Worm (Caenorhabditis elegans): ENCODE results near the gene K07H8.12.

Gene K07H8.12

ce11 chrIV:8289505-8289579, 12.8 kb upstream of the K07H8.12 start, which contains the start of gene nucl-1:
TSS of gene nucl-1 (minus strand) at chrIV:8289530.
- TF ChIP-seq ceh-58 (GFP tag; IDR thresholded peaks at IDR 0.05) (no peak), nhr-90 (tag; optimal IDR thresholded peaks at IDR 0.05) (no peak), Y53G8AR.9 (GFP tag; conservative IDR thresholded peaks at IDR 0.05) (no peak), dpl-1 (GFP tag; optimal IDR thresholded peaks at IDR 0.05) (no peak), ceh-27 (GFP tag; optimal IDR thresholded peaks at IDR 0.05) (no peak), snpc-4 (GFP tag; optimal IDR thresholded peaks at IDR 0.05) (no peak), snpc-4 (tag; optimal IDR thresholded peaks at IDR 0.05) (no peak), F52B5.7 (tag; optimal IDR thresholded peaks at IDR 0.05) (no peak), Y67H2A.10 (GFP tag; conservative IDR thresholded peaks at IDR 0.05) (no peak), let-607 (tag; optimal IDR thresholded peaks at IDR 0.05) (no peak), ceh-100 (GFP tag; IDR thresholded peaks at IDR 0.05) (no peak), snpc-1.3 (tag; optimal IDR thresholded peaks at IDR 0.05; ENCODE audit: insufficient read depth) (no peak), ztf-22 (GFP tag; optimal IDR thresholded peaks at IDR 0.05) (no peak), mel-28 (tag; optimal IDR thresholded peaks at IDR 0.05; ENCODE audit: borderline replicate concordance) (no peak), egl-18 (GFP tag; IDR thresholded peaks at IDR 0.05) (no peak)

- TF ChIP-seq egrh-3 (GFP tag; IDR thresholded peaks at IDR 0.05), result peak; percentile 75; the same call in 1 of the 2 replicates
- TF ChIP-seq ekl-4 (GFP tag; IDR thresholded peaks at IDR 0.05), result no peak
- TF ChIP-seq rec-8 (tag; optimal IDR thresholded peaks at IDR 0.05), result no peak
- no peak for TF ChIP-seq ztf-25 (GFP tag; IDR thresholded peaks at IDR 0.05)
- peak; percentile 73 for TF ChIP-seq zfh-2 (GFP tag; conservative IDR thresholded peaks at IDR 0.05)
- peak; percentile 29 for TF ChIP-seq die-1 (tag; optimal IDR thresholded peaks at IDR 0.05)
- TF ChIP-seq unc-62 (GFP tag; optimal IDR thresholded peaks at IDR 0.05), result no peak
- TF ChIP-seq F37B4.10 (GFP tag; IDR thresholded peaks at IDR 0.05), result 0 out of 2 replicates have a peak, but pooled peaks have one; percentile 50
- TF ChIP-seq snpc-4 (GFP tag; optimal IDR thresholded peaks at IDR 0.05), result no peak
- TF ChIP-seq snpc-4 (tag; optimal IDR thresholded peaks at IDR 0.05), result no peak
Observed at ce11 chrIV:8289105-8289504, 12.6 kb upstream of the K07H8.12 start.

ce11 chrIV:8287287-8287686, 10.8 kb upstream of the K07H8.12 start:
- TF ChIP-seq attf-3 (GFP tag; conservative IDR thresholded peaks at IDR 0.05), result no peak
- 0 out of 2 replicates have a peak, but pooled peaks have one; percentile 52 for TF ChIP-seq lin-26 (GFP tag; IDR thresholded peaks at IDR 0.05)

- TF ChIP-seq dox-1 (GFP tag; IDR thresholded peaks at IDR 0.05) (no peak), cebp-2 (GFP tag; IDR thresholded peaks at IDR 0.05) (no peak), B0336.3 (GFP tag; IDR thresholded peaks at IDR 0.05) (peak; percentile 33; the same call in 1 of the 2 replicates), mel-28 (tag; optimal IDR thresholded peaks at IDR 0.05; ENCODE audit: borderline replicate concordance) (no peak), snpc-1.3 (tag; optimal IDR thresholded peaks at IDR 0.05; ENCODE audit: insufficient read depth) (no peak), ceh-40 (GFP tag; IDR thresholded peaks at IDR 0.05) (0 out of 2 replicates have a peak, but pooled peaks have one; percentile 20), tlf-1 (GFP tag; optimal IDR thresholded peaks at IDR 0.05) (peak; percentile 40), chd-7 (tag; optimal IDR thresholded peaks at IDR 0.05) (no peak), F49E8.2 (tag; optimal IDR thresholded peaks at IDR 0.05; ENCODE audit: insufficient read depth) (peak; percentile 82), nhr-80 (tag; optimal IDR thresholded peaks at IDR 0.05) (no peak), hsf-1 (GFP tag; IDR thresholded peaks at IDR 0.05) (peak; percentile 57; the same call in 1 of the 2 replicates), nfya-1 (tag; optimal IDR thresholded peaks at IDR 0.05; ENCODE audit: borderline replicate concordance, insufficient read depth) (no peak), repo-1 (tag; optimal IDR thresholded peaks at IDR 0.05) (no peak), rec-8 (tag; optimal IDR thresholded peaks at IDR 0.05) (peak in 1 of 2 experiments; percentile 26), cebp-1 (GFP tag; IDR thresholded peaks at IDR 0.05) (no peak), cebp-1 (tag; optimal IDR thresholded peaks at IDR 0.05) (no peak), F23B12.7 (tag; optimal IDR thresholded peaks at IDR 0.05; ENCODE audit: insufficient read depth) (no peak), xnd-1 (tag; optimal IDR thresholded peaks at IDR 0.05) (peak; percentile 15), hmg-1.2 (GFP tag; IDR thresholded peaks at IDR 0.05) (no peak), lin-35 (GFP tag; optimal IDR thresholded peaks at IDR 0.05) (no peak), nfya-2 (GFP tag; IDR thresholded peaks at IDR 0.05) (no peak), hrde-1 (tag; optimal IDR thresholded peaks at IDR 0.05; ENCODE audit: borderline replicate concordance) (peak; percentile 91), him-1 (tag; optimal IDR thresholded peaks at IDR 0.05) (peak; percentile 31)
Observed at ce11 chrIV:8286352-8286751, 9.8 kb upstream of the K07H8.12 start, which contains the start of gene K07H8.9. TSS of gene K07H8.9 (minus strand) at chrIV:8286476.
